Worm (Caenorhabditis elegans) whole organism, L4 larva: ENCODE measurements around the gene nhr-233.

Experiments
- F10B5.3 ChIP-seq: sonication (generic microtip); optimal IDR thresholded peaks from 2 replicates; lab custom pipeline; 2016; ENCODE audit warnings: mild to moderate bottlenecking, missing genetic modification characterization, missing compliant biosample characterization
- F26F4.8 ChIP-seq: fragments of 200-800 bp; sonication (Bioruptor generic); conservative IDR thresholded peaks from 2 replicates; pipeline ENCODE4 v1.3.6; 2022; ENCODE audit warnings: missing genetic modification characterization, missing compliant biosample characterization
- F44E2.7 ChIP-seq: fragments of 200-800 bp; sonication (Bioruptor generic); IDR thresholded peaks from 2 replicates; pipeline ENCODE4 v2.1.2; 2022; ENCODE audit warnings: missing genetic modification characterization, missing compliant biosample characterization
- T20F7.1 ChIP-seq: fragments of 200-800 bp; sonication (Bioruptor generic); optimal IDR thresholded peaks from 2 replicates; lab custom pipeline; 2018; ENCODE audit warnings: mild to moderate bottlenecking, missing genetic modification characterization, missing compliant biosample characterization
- T26A8.4 ChIP-seq: fragments of 200-800 bp; sonication (Bioruptor generic); IDR thresholded peaks from 2 replicates; pipeline ENCODE4 v1.3.6; 2022; ENCODE audit warnings: missing genetic modification characterization, missing compliant biosample characterization
- Y75B8A.6 ChIP-seq: fragments of 200-800 bp; sonication (Bioruptor generic); IDR thresholded peaks from 2 replicates; pipeline ENCODE4 v1.3.6; 2022; ENCODE audit warnings: missing genetic modification reagents, missing genetic modification characterization, missing compliant biosample characterization
- ceh-20 ChIP-seq: fragments of 200-800 bp; sonication (Bioruptor generic); IDR thresholded peaks from 2 replicates; pipeline ENCODE4 v1.3.6; 2022; ENCODE audit warnings: missing genetic modification reagents, missing genetic modification characterization, missing compliant biosample characterization
- ceh-44 ChIP-seq: fragments of 200-800 bp; sonication (Bioruptor generic); IDR thresholded peaks from 2 replicates; pipeline ENCODE4 v1.3.6; 2022; ENCODE audit warnings: missing genetic modification reagents, missing genetic modification characterization, missing compliant biosample characterization
- ceh-62 ChIP-seq: sonication (generic microtip); optimal IDR thresholded peaks from 2 replicates; lab custom pipeline; 2017; ENCODE audit warnings: missing biosample characterization, missing genetic modification characterization
- dmd-6 ChIP-seq: fragments of 200-800 bp; sonication (Bioruptor generic); IDR thresholded peaks from 2 replicates; pipeline ENCODE4 v1.3.6; 2022; ENCODE audit warnings: missing genetic modification reagents, missing genetic modification characterization, missing compliant biosample characterization
- dmd-8 ChIP-seq: fragments of 200-800 bp; sonication (Bioruptor generic); IDR thresholded peaks from 2 replicates; pipeline ENCODE4 v1.3.6; 2022; ENCODE audit warnings: missing genetic modification characterization, missing compliant biosample characterization
- dmd-9 ChIP-seq: fragments of 200-800 bp; sonication (Bioruptor generic); IDR thresholded peaks from 2 replicates; pipeline ENCODE4 v1.3.6; 2022; ENCODE audit warnings: missing genetic modification reagents, missing genetic modification characterization, missing compliant biosample characterization
- fkh-10 ChIP-seq: fragments of 150-350 bp; optimal IDR thresholded peaks from 2 replicates; lab custom pipeline; 2014; ENCODE audit warnings: missing biosample characterization, missing genetic modification reagents, missing genetic modification characterization
- hlh-11 ChIP-seq: fragments of 200-800 bp; sonication (Bioruptor generic); optimal IDR thresholded peaks from 2 replicates; lab custom pipeline; 2018; ENCODE audit warnings: mild to moderate bottlenecking, missing genetic modification characterization, missing compliant biosample characterization
- hlh-30 ChIP-seq: sonication (generic microtip); optimal IDR thresholded peaks from 2 replicates; lab custom pipeline; 2017; ENCODE audit warnings: antibody characterized with exemption, mild to moderate bottlenecking, missing genetic modification characterization, missing compliant biosample characterization; ENCODE audit not compliant: insufficient read depth
- lin-13 ChIP-seq: fragments of 150-350 bp; optimal IDR thresholded peaks from 2 replicates; lab custom pipeline; 2014; ENCODE audit warnings: missing biosample characterization, missing genetic modification reagents, missing genetic modification characterization
- lin-29 ChIP-seq: fragments of 200-800 bp; sonication (Bioruptor generic); IDR thresholded peaks from 2 replicates; pipeline ENCODE4 v1.3.6; 2022; ENCODE audit warnings: missing genetic modification reagents, missing genetic modification characterization, missing compliant biosample characterization
- lin-38 ChIP-seq: fragments of 200-800 bp; sonication (Bioruptor generic); IDR thresholded peaks from 2 replicates; pipeline ENCODE4 v1.3.6; 2022; ENCODE audit warnings: missing genetic modification reagents, missing genetic modification characterization, missing compliant biosample characterization
- lin-39 ChIP-seq: fragments of 150-350 bp; optimal IDR thresholded peaks from 2 replicates; lab custom pipeline; 2014; ENCODE audit warnings: missing biosample characterization, missing genetic modification reagents, missing genetic modification characterization
- lsy-2 ChIP-seq, 2 experiments: fragments of 150-350 bp in 1 of 2; sonication (generic microtip) in 1 of 2; optimal IDR thresholded peaks; 2 replicates each; lab custom pipeline; 2014 to 2017; ENCODE audit warnings: missing biosample characterization in 2 of 2, missing genetic modification characterization in 2 of 2
- mdl-1 ChIP-seq, 2 experiments: fragments of 150-350 bp in 1 of 2; sonication (generic microtip) in 1 of 2; optimal IDR thresholded peaks; 2 replicates each; lab custom pipeline; 2014 to 2017; ENCODE audit warnings: missing biosample characterization in 2 of 2, missing genetic modification characterization in 2 of 2
- mes-2 ChIP-seq: sonication (generic microtip); optimal IDR thresholded peaks from 2 replicates; lab custom pipeline; 2016; ENCODE audit warnings: missing genotype, mild to moderate bottlenecking, missing genetic modification characterization, missing compliant biosample characterization; ENCODE audit not compliant: poor library complexity, severe bottlenecking
- mxl-2 ChIP-seq: fragments of 200-800 bp; sonication (Bioruptor generic); conservative IDR thresholded peaks from 2 replicates; pipeline ENCODE4 v1.3.6; 2022; ENCODE audit warnings: missing genetic modification reagents, missing genetic modification characterization, missing compliant biosample characterization
- nhr-11 ChIP-seq: fragments of 150-350 bp; optimal IDR thresholded peaks from 2 replicates; lab custom pipeline; 2014; ENCODE audit warnings: missing biosample characterization, missing genetic modification characterization
- nhr-237 ChIP-seq: sonication (generic microtip); optimal IDR thresholded peaks from 2 replicates; lab custom pipeline; 2017; ENCODE audit warnings: missing biosample characterization, missing genetic modification characterization
- nhr-25 ChIP-seq: sonication (generic microtip); optimal IDR thresholded peaks from 2 replicates; lab custom pipeline; 2017; ENCODE audit warnings: missing genetic modification characterization, mild to moderate bottlenecking, missing compliant biosample characterization, antibody characterized with exemption, moderate library complexity, borderline replicate concordance; ENCODE audit not compliant: insufficient read depth
- nhr-48 ChIP-seq: sonication (generic microtip); optimal IDR thresholded peaks from 2 replicates; lab custom pipeline; 2016; ENCODE audit warnings: mild to moderate bottlenecking, missing genetic modification characterization, missing compliant biosample characterization
- nhr-77 ChIP-seq: fragments of 150-350 bp; optimal IDR thresholded peaks from 2 replicates; lab custom pipeline; 2014; ENCODE audit warnings: missing biosample characterization, missing genetic modification characterization
- saeg-2 ChIP-seq: fragments of 200-800 bp; sonication (Bioruptor generic); IDR thresholded peaks from 2 replicates; pipeline ENCODE4 v1.3.6; 2022; ENCODE audit warnings: missing genetic modification reagents, missing genetic modification characterization, missing compliant biosample characterization
- sdz-12 ChIP-seq: fragments of 200-800 bp; sonication (Bioruptor generic); optimal IDR thresholded peaks from 2 replicates; lab custom pipeline; 2018; ENCODE audit warnings: mild to moderate bottlenecking, missing genetic modification characterization, missing compliant biosample characterization
- set-16 ChIP-seq: fragments of 200-800 bp; sonication (Bioruptor generic); IDR thresholded peaks from 2 replicates; pipeline ENCODE4 v1.3.6; 2022; ENCODE audit warnings: missing genetic modification reagents, missing genetic modification characterization, missing compliant biosample characterization
- skn-1 ChIP-seq: fragments of 150-350 bp; optimal IDR thresholded peaks from 2 replicates; lab custom pipeline; 2014; ENCODE audit warnings: missing biosample characterization, missing genetic modification characterization
- snpc-1.2 ChIP-seq: fragments of 200-800 bp; sonication (Bioruptor generic); IDR thresholded peaks from 2 replicates; pipeline ENCODE4 v1.3.6; 2022; ENCODE audit warnings: missing genetic modification reagents, missing genetic modification characterization, missing compliant biosample characterization
- tag-97 ChIP-seq: fragments of 200-800 bp; sonication (Bioruptor generic); IDR thresholded peaks from 2 replicates; pipeline ENCODE4 v1.3.6; 2022; ENCODE audit warnings: missing genetic modification characterization, missing compliant biosample characterization
- unc-39 ChIP-seq: sonication (generic microtip); optimal IDR thresholded peaks from 2 replicates; lab custom pipeline; 2017; ENCODE audit warnings: missing biosample characterization, missing genetic modification characterization
- zfp-3 ChIP-seq: fragments of 200-800 bp; sonication (Bioruptor generic); conservative IDR thresholded peaks from 2 replicates; pipeline ENCODE4 v1.3.6; 2022; ENCODE audit warnings: missing genetic modification reagents, missing genetic modification characterization, missing compliant biosample characterization
- zip-11 ChIP-seq: fragments of 200-800 bp; sonication (Bioruptor generic); IDR thresholded peaks from 2 replicates; pipeline ENCODE4 v1.3.6; 2022; ENCODE audit warnings: missing genetic modification characterization, missing compliant biosample characterization

Gene nhr-233

DNA sequence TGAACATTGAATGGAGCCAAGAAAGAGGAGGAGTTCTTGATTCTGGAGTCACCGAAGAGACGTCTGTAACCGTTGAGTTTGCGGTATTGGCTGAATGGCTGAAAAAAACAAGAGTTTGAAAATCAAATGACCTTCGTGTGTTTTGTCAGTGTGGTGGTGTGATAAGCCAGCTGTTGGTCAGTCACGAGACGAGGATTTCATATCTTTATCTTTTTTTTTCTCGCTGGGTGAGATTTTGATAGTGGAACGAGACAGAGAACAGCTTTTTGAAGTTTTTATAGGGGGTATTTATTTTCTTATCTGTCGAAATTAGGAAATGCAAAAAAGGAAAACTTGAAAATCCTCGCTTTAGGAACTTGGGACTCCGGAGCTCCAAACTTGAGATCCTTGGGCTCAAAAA is 23.9 kb upstream of the nhr-233 start (continued):
- TF ChIP-seq hlh-30, result peak; percentile 80
- TF ChIP-seq ceh-44, result no peak
- no peak for TF ChIP-seq T26A8.4 (GFP tag; lab: Robert Waterston, UW)
- no peak for TF ChIP-seq dmd-9 (GFP tag; lab: Robert Waterston, UW)
- no peak for TF ChIP-seq nhr-11 (tag; lab: Kevin White, UChicago)
- no peak for TF ChIP-seq F26F4.8 (GFP tag; lab: Robert Waterston, UW)
- TF ChIP-seq snpc-1.2 (GFP tag; lab: Robert Waterston, UW), result no peak
- TF ChIP-seq hlh-11 (tag; lab: Kevin White, UChicago), result peak; percentile 68
- peak; percentile 24 for TF ChIP-seq nhr-77 (tag; lab: Kevin White, UChicago)
- TF ChIP-seq fkh-10 (GFP tag; lab: Kevin White, UChicago), result no peak
- TF ChIP-seq unc-39 (tag; lab: Kevin White, UChicago), result no peak
- TF ChIP-seq lin-29 (GFP tag; lab: Robert Waterston, UW), result no peak
- no peak for TF ChIP-seq ceh-62 (tag; lab: Kevin White, UChicago)
- TF ChIP-seq nhr-48 (tag; lab: Kevin White, UChicago), result no peak
- peak in 1 of 2 experiments; percentile 11 for TF ChIP-seq lsy-2 (tag; optimal IDR thresholded peaks at IDR 0.05; lab: Kevin White, UChicago)
- no peak for TF ChIP-seq saeg-2 (GFP tag; lab: Robert Waterston, UW)
- TF ChIP-seq ceh-20 (GFP tag; lab: Robert Waterston, UW), result no peak
- TF ChIP-seq tag-97 (GFP tag; lab: Robert Waterston, UW), result no peak
- no peak for TF ChIP-seq F10B5.3
- TF ChIP-seq mes-2, result peak; percentile 0
- no peak for TF ChIP-seq dmd-8 (GFP tag; lab: Robert Waterston, UW)
- no peak for TF ChIP-seq lin-13 (GFP tag; lab: Kevin White, UChicago)
- TF ChIP-seq Y75B8A.6, result no peak
- TF ChIP-seq lin-38 (GFP tag; lab: Robert Waterston, UW), result no peak
- no peak for TF ChIP-seq lin-39 (tag; lab: Kevin White, UChicago)
- no peak for TF ChIP-seq mdl-1 (tag; optimal IDR thresholded peaks at IDR 0.05; lab: Kevin White, UChicago)
- TF ChIP-seq T20F7.1 (GFP tag; lab: Kevin White, UChicago), result no peak
- TF ChIP-seq sdz-12 (GFP tag; lab: Kevin White, UChicago), result no peak
- no peak for TF ChIP-seq nhr-25 (tag; lab: Kevin White, UChicago)
- TF ChIP-seq mxl-2 (GFP tag; lab: Robert Waterston, UW), result no peak
- no peak for TF ChIP-seq nhr-237 (tag; lab: Kevin White, UChicago)
- no peak for TF ChIP-seq zip-11 (GFP tag; lab: Robert Waterston, UW)
- TF ChIP-seq skn-1 (tag; lab: Kevin White, UChicago), result no peak

DNA sequence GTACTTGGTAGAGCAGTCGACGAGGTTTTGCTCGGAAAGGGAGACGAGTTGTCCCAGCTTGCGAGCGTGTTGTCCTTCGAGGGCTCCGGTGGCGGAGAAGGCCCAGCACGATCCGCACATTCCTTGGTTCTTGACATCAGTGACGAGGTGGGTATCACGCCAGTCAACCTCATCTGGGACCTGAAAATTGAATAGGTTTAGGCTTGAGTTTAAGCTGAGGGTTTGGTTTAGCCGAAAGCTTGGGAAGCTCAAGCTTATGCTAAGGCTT is 23.1 kb upstream of the nhr-233 start:
- TF ChIP-seq skn-1 (tag; lab: Kevin White, UChicago) (no peak), lin-13 (GFP tag; lab: Kevin White, UChicago) (no peak), set-16 (GFP tag; lab: Robert Waterston, UW) (peak; percentile 67), sdz-12 (GFP tag; lab: Kevin White, UChicago) (peak; percentile 18), dmd-6 (0 out of 2 replicates have a peak, but pooled peaks have one; percentile 3), F44E2.7 (GFP tag; lab: Robert Waterston, UW) (no peak), zfp-3 (GFP tag; lab: Robert Waterston, UW) (peak; percentile 21; the same call in 1 of the 2 replicates)
